Fruit fly (Drosophila melanogaster) whole organism, embryonic: Measurements from ENCODE around the gene CG14507.

Experiments
- Antp ChIP-seq: fragments of 200-800 bp; sonication (Bioruptor generic); optimal IDR thresholded peaks from 3 replicates; lab custom pipeline; 2016; ENCODE audit warnings: missing biosample characterization, missing genetic modification characterization
- Atf3 ChIP-seq: fragments of 200-800 bp; sonication (Bioruptor generic); optimal IDR thresholded peaks from 3 replicates; lab custom pipeline; 2016; ENCODE audit warnings: missing biosample characterization, missing genetic modification characterization
- Blimp-1 ChIP-seq: fragments of 200-800 bp; sonication (Bioruptor generic); optimal IDR thresholded peaks from 3 replicates; lab custom pipeline; 2018; ENCODE audit warnings: missing biosample characterization, missing genetic modification characterization, mild to moderate bottlenecking, moderate library complexity, missing genetic modification reagents
- CG11504 ChIP-seq: fragments of 200-800 bp; sonication (Bioruptor generic); optimal IDR thresholded peaks from 3 replicates; lab custom pipeline; 2019; ENCODE audit warnings: missing biosample characterization, mild to moderate bottlenecking, missing genetic modification characterization, moderate library complexity
- CG12071 ChIP-seq: fragments of 200-800 bp; sonication (Bioruptor generic); optimal IDR thresholded peaks from 3 replicates; lab custom pipeline; 2018; ENCODE audit warnings: missing biosample characterization, mild to moderate bottlenecking, missing genetic modification characterization
- CG14965 ChIP-seq: fragments of 200-800 bp; sonication (Bioruptor generic); optimal IDR thresholded peaks from 2 replicates; lab custom pipeline; 2016; ENCODE audit warnings: missing biosample characterization, missing genetic modification characterization, borderline replicate concordance
- CG1792 ChIP-seq: fragments of 200-800 bp; sonication (Bioruptor generic); optimal IDR thresholded peaks from 2 replicates; lab custom pipeline; 2016; ENCODE audit warnings: missing biosample characterization, missing genetic modification characterization
- CG18262 ChIP-seq: fragments of 200-800 bp; optimal IDR thresholded peaks from 3 replicates; lab custom pipeline; 2019; ENCODE audit warnings: missing biosample characterization, mild to moderate bottlenecking, missing genetic modification characterization, moderate library complexity
- CG18599 ChIP-seq: fragments of 200-800 bp; sonication (Bioruptor generic); optimal IDR thresholded peaks from 3 replicates; lab custom pipeline; 2017; ENCODE audit warnings: missing biosample characterization, missing genetic modification characterization, mild to moderate bottlenecking, moderate library complexity, missing genetic modification reagents
- CG18619 ChIP-seq: fragments of 200-800 bp; sonication (Bioruptor generic); optimal IDR thresholded peaks from 3 replicates; lab custom pipeline; 2017; ENCODE audit warnings: missing biosample characterization, mild to moderate bottlenecking, missing genetic modification characterization
- CG2712 ChIP-seq: fragments of 200-800 bp; optimal IDR thresholded peaks from 3 replicates; lab custom pipeline; 2019; ENCODE audit warnings: missing biosample characterization, mild to moderate bottlenecking, missing genetic modification characterization, moderate library complexity
- CG33557 ChIP-seq: fragments of 200-800 bp; sonication (Bioruptor generic); optimal IDR thresholded peaks from 2 replicates; lab custom pipeline; 2019; ENCODE audit warnings: missing biosample characterization, mild to moderate bottlenecking, missing genetic modification characterization, moderate library complexity
- CG4617 ChIP-seq: fragments of 200-800 bp; sonication (Bioruptor generic); optimal IDR thresholded peaks from 3 replicates; lab custom pipeline; 2016; ENCODE audit warnings: missing biosample characterization, missing genetic modification characterization, borderline replicate concordance
- CG6791 ChIP-seq: fragments of 200-800 bp; sonication (Bioruptor generic); IDR thresholded peaks from 3 replicates; pipeline ENCODE4 v1.3.6; 2022; ENCODE audit warnings: missing biosample characterization, missing genetic modification characterization; ENCODE audit not compliant: partially characterized antibody
- CG6854 ChIP-seq: fragments of 200-800 bp; sonication (Bioruptor generic); optimal IDR thresholded peaks from 3 replicates; lab custom pipeline; 2017; ENCODE audit warnings: missing biosample characterization, mild to moderate bottlenecking, missing genetic modification characterization
- CG7745 ChIP-seq: fragments of 200-800 bp; sonication (Bioruptor generic); optimal IDR thresholded peaks from 2 replicates; lab custom pipeline; 2018; ENCODE audit warnings: missing biosample characterization, mild to moderate bottlenecking, missing genetic modification characterization, moderate library complexity
- CG8388 ChIP-seq: fragments of 200-800 bp; sonication (Bioruptor generic); optimal IDR thresholded peaks from 2 replicates; lab custom pipeline; 2019; ENCODE audit warnings: missing biosample characterization, mild to moderate bottlenecking, missing genetic modification characterization, moderate library complexity
- CG8765 ChIP-seq: fragments of 200-800 bp; sonication (Bioruptor generic); IDR thresholded peaks from 2 replicates; pipeline ENCODE4 v1.3.6; 2022; ENCODE audit warnings: missing biosample characterization, missing genetic modification characterization
- CkIIα-i1 ChIP-seq: fragments of 200-800 bp; sonication (Bioruptor generic); IDR thresholded peaks from 2 replicates; pipeline ENCODE4 v1.3.6; 2022; ENCODE audit warnings: missing biosample characterization, missing genetic modification characterization
- D19A ChIP-seq: fragments of 200-800 bp; optimal IDR thresholded peaks from 3 replicates; lab custom pipeline; 2019; ENCODE audit warnings: missing biosample characterization, mild to moderate bottlenecking, missing genetic modification characterization, moderate library complexity
- Gsc ChIP-seq: fragments of 200-800 bp; sonication (Bioruptor generic); IDR thresholded peaks from 2 replicates; pipeline ENCODE4 v1.3.6; 2022; ENCODE audit warnings: missing biosample characterization, missing genetic modification characterization
- HLHmδ ChIP-seq: fragments of 200-800 bp; sonication (Bioruptor generic); optimal IDR thresholded peaks from 2 replicates; lab custom pipeline; 2018; ENCODE audit warnings: missing biosample characterization, mild to moderate bottlenecking, missing genetic modification characterization, moderate library complexity
- HmgD ChIP-seq: fragments of 200-800 bp; sonication (Bioruptor generic); optimal IDR thresholded peaks from 3 replicates; lab custom pipeline; 2016; ENCODE audit warnings: missing biosample characterization, missing genetic modification characterization
- Hr78 ChIP-seq, 2 experiments: fragments of 200-800 bp in 1 of 2; fragments of >200 bp in 1 of 2; sonication (Bioruptor generic) in 1 of 2; optimal IDR thresholded peaks; 2 replicates each; lab custom pipeline; 2017 to 2019; ENCODE audit warnings: missing biosample characterization in 2 of 2, missing genetic modification characterization in 2 of 2, mild to moderate bottlenecking in 1 of 2, moderate library complexity in 1 of 2
- MTF-1 ChIP-seq: fragments of 200-800 bp; sonication (Bioruptor generic); optimal IDR thresholded peaks from 2 replicates; lab custom pipeline; 2018; ENCODE audit warnings: missing biosample characterization, mild to moderate bottlenecking, missing genetic modification characterization, borderline replicate concordance
- Side ChIP-seq: fragments of 200-800 bp; sonication (Bioruptor generic); optimal IDR thresholded peaks from 2 replicates; lab custom pipeline; 2016; ENCODE audit warnings: missing biosample characterization, missing genetic modification characterization
- Stat92E ChIP-seq, 3 experiments: fragments of >200 bp in 2 of 3; fragments of 200-800 bp in 1 of 3; sonication (Bioruptor generic) in 1 of 3; optimal IDR thresholded peaks; 2 replicates each; lab custom pipeline; 2017 to 2019; ENCODE audit warnings: missing biosample characterization in 3 of 3, missing genetic modification characterization in 3 of 3, mild to moderate bottlenecking in 1 of 3, moderate library complexity in 1 of 3
- Taf1 ChIP-seq: fragments of 200-800 bp; sonication (Bioruptor generic); IDR thresholded peaks from 2 replicates; pipeline ENCODE4 v1.3.6; 2022; ENCODE audit warnings: missing biosample characterization, missing genetic modification characterization
- bigmax ChIP-seq: fragments of 200-800 bp; sonication (Bioruptor generic); optimal IDR thresholded peaks from 2 replicates; lab custom pipeline; 2018; ENCODE audit warnings: missing biosample characterization, mild to moderate bottlenecking, missing genetic modification characterization
- br ChIP-seq: fragments of >200 bp; optimal IDR thresholded peaks from 2 replicates; lab custom pipeline; 2017
- btn ChIP-seq: fragments of 200-800 bp; sonication (Bioruptor generic); optimal IDR thresholded peaks from 2 replicates; lab custom pipeline; 2016; ENCODE audit warnings: missing biosample characterization, missing genetic modification characterization
- cato ChIP-seq: fragments of 200-800 bp; sonication (Bioruptor generic); optimal IDR thresholded peaks from 2 replicates; lab custom pipeline; 2016; ENCODE audit warnings: missing biosample characterization, missing genetic modification characterization, borderline replicate concordance
- cg ChIP-seq: fragments of 200-800 bp; sonication (Bioruptor generic); optimal IDR thresholded peaks from 3 replicates; lab custom pipeline; 2019; ENCODE audit warnings: missing biosample characterization, mild to moderate bottlenecking, missing genetic modification characterization, moderate library complexity
- crc ChIP-seq: fragments of 200-800 bp; sonication (Bioruptor generic); optimal IDR thresholded peaks from 2 replicates; lab custom pipeline; 2016; ENCODE audit warnings: missing biosample characterization, missing genetic modification characterization
- crol ChIP-seq: fragments of 200-800 bp; sonication (Bioruptor generic); IDR thresholded peaks from 2 replicates; pipeline ENCODE4 v1.3.6; 2022; ENCODE audit warnings: missing biosample characterization, missing genetic modification characterization
- dysf ChIP-seq: fragments of 200-800 bp; sonication (Bioruptor generic); IDR thresholded peaks from 3 replicates; pipeline ENCODE4 v1.3.6; 2022; ENCODE audit warnings: missing biosample characterization, missing genetic modification characterization
- emc ChIP-seq: fragments of 200-800 bp; sonication (Bioruptor generic); optimal IDR thresholded peaks from 2 replicates; lab custom pipeline; 2016; ENCODE audit warnings: missing biosample characterization, missing genetic modification characterization
- gcm ChIP-seq: fragments of 200-800 bp; sonication (Bioruptor generic); optimal IDR thresholded peaks from 2 replicates; lab custom pipeline; 2019; ENCODE audit warnings: missing biosample characterization, mild to moderate bottlenecking, missing genetic modification characterization, moderate library complexity
- kni ChIP-seq: fragments of 200-800 bp; sonication (Bioruptor generic); optimal IDR thresholded peaks from 3 replicates; lab custom pipeline; 2017; ENCODE audit warnings: mild to moderate bottlenecking, missing biosample characterization, missing genetic modification reagents, missing genetic modification characterization
- lola ChIP-seq, 3 experiments: fragments of >200 bp in 2 of 3; fragments of 200-800 bp in 1 of 3; sonication (Bioruptor generic) in 1 of 3; optimal IDR thresholded peaks; 2 replicates each; lab custom pipeline; 2017 to 2019; ENCODE audit warnings: missing biosample characterization in 3 of 3, missing genetic modification characterization in 3 of 3, mild to moderate bottlenecking in 1 of 3, moderate library complexity in 1 of 3
- maf-S ChIP-seq: fragments of 200-800 bp; sonication (Bioruptor generic); optimal IDR thresholded peaks from 2 replicates; lab custom pipeline; 2016; ENCODE audit warnings: missing biosample characterization, missing genetic modification characterization
- mirr ChIP-seq: fragments of 200-800 bp; sonication (Bioruptor generic); optimal IDR thresholded peaks from 3 replicates; lab custom pipeline; 2018; ENCODE audit warnings: missing biosample characterization, mild to moderate bottlenecking, missing genetic modification characterization
- nau ChIP-seq: fragments of 200-800 bp; sonication (Bioruptor generic); optimal IDR thresholded peaks from 3 replicates; lab custom pipeline; 2017; ENCODE audit warnings: missing biosample characterization, mild to moderate bottlenecking, missing genetic modification characterization, missing genetic modification reagents
- pros ChIP-seq: fragments of 200-800 bp; sonication (Bioruptor generic); optimal IDR thresholded peaks from 3 replicates; lab custom pipeline; 2019; ENCODE audit warnings: missing biosample characterization, mild to moderate bottlenecking, missing genetic modification characterization, moderate library complexity
- repo ChIP-seq: fragments of 200-800 bp; sonication (Bioruptor generic); optimal IDR thresholded peaks from 2 replicates; lab custom pipeline; 2016; ENCODE audit warnings: missing biosample characterization, missing genetic modification characterization
- sd ChIP-seq: fragments of 200-800 bp; sonication (Bioruptor generic); optimal IDR thresholded peaks from 3 replicates; lab custom pipeline; 2018; ENCODE audit warnings: missing biosample characterization, mild to moderate bottlenecking, missing genetic modification characterization, moderate library complexity
- twi ChIP-seq: fragments of 200-800 bp; optimal IDR thresholded peaks from 2 replicates; lab custom pipeline; 2019; ENCODE audit warnings: missing biosample characterization, mild to moderate bottlenecking, missing genetic modification characterization, moderate library complexity
- zf30C ChIP-seq: fragments of 200-800 bp; sonication (Bioruptor generic); optimal IDR thresholded peaks from 3 replicates; lab custom pipeline; 2018; ENCODE audit warnings: missing biosample characterization, mild to moderate bottlenecking, missing genetic modification characterization

The CG14507 gene

DNA sequence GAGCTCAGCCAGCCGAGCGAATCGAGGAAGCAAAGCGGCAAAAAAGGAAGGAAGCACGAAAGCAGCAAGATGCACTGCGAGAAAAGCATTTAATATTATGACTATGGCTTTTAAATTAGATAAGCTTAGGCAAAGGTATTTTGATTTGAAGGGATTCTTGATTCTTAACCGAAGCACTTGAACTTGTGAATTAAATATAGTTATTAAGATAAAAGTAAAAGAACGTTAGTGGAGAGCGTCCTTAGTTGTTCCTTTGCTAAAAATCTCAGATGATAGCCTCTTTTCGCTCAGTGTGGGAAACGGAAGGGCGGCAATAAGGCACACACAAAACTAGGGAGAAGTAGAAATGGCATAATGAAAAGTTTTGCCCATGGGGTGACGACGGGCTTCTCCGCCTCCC is 41.7 kb upstream of the CG14507 start (continued):
- TF ChIP-seq zf30C (GFP tag; lab: Kevin White, UChicago) (peak; percentile 24), crc (GFP tag; lab: Kevin White, UChicago) (no peak), dysf (GFP tag; lab: Robert Waterston, UW) (no peak), emc (GFP tag; lab: Kevin White, UChicago) (no peak), Taf1 (GFP tag; lab: Robert Waterston, UW) (no peak), br (lab: Kevin White, UChicago) (no peak), CG33557 (GFP tag; lab: Kevin White, UChicago) (peak; percentile 6), mirr (GFP tag; lab: Kevin White, UChicago) (no peak), Atf3 (no peak), CkIIα-i1 (GFP tag; lab: Robert Waterston, UW) (no peak), lola (GFP tag; optimal IDR thresholded peaks at IDR 0.05; lab: Kevin White, UChicago) (peak in 1 of 3 experiments; percentile 48), maf-S (GFP tag; lab: Kevin White, UChicago) (no peak), CG4617 (GFP tag; lab: Kevin White, UChicago) (no peak), CG18262 (tag; lab: Kevin White, UChicago) (peak; percentile 42), CG8765 (GFP tag; lab: Robert Waterston, UW) (peak; percentile 32; the same call in 1 of the 2 replicates), nau (GFP tag; lab: Kevin White, UChicago) (no peak), CG11504 (peak; percentile 18), CG18599 (GFP tag; lab: Kevin White, UChicago) (no peak), HmgD (GFP tag; lab: Kevin White, UChicago) (no peak), CG18619 (GFP tag; lab: Kevin White, UChicago) (no peak), CG12071 (GFP tag; lab: Kevin White, UChicago) (no peak), MTF-1 (GFP tag; lab: Kevin White, UChicago) (no peak), Side (GFP tag; lab: Kevin White, UChicago) (no peak), gcm (GFP tag; lab: Kevin White, UChicago) (no peak), CG2712 (tag; lab: Kevin White, UChicago) (peak; percentile 39), CG14965 (GFP tag; lab: Kevin White, UChicago) (no peak)

- no peak for TF ChIP-seq crc (GFP tag; lab: Kevin White, UChicago)
- TF ChIP-seq cg = peak; percentile 51
- TF ChIP-seq gcm (GFP tag; lab: Kevin White, UChicago) = peak; percentile 48
- peak; percentile 8 for TF ChIP-seq bigmax (GFP tag; lab: Kevin White, UChicago)
- peak; percentile 91 for TF ChIP-seq crol (GFP tag; lab: Robert Waterston, UW)
- peak; percentile 12 for TF ChIP-seq CG33557 (GFP tag; lab: Kevin White, UChicago)
- TF ChIP-seq Stat92E (GFP tag; optimal IDR thresholded peaks at IDR 0.05; lab: Kevin White, UChicago) = peak in 1 of 3 experiments; percentile 79
- TF ChIP-seq CG7745 (tag; lab: Kevin White, UChicago) = peak; percentile 37
- TF ChIP-seq CG6854 = no peak
- TF ChIP-seq Gsc (GFP tag; lab: Robert Waterston, UW) = no peak
- TF ChIP-seq twi (tag; lab: Kevin White, UChicago) = peak; percentile 48
- no peak for TF ChIP-seq CG6791 (GFP tag; lab: Robert Waterston, UW)
- TF ChIP-seq Antp (GFP tag; lab: Kevin White, UChicago) = no peak
- TF ChIP-seq kni (GFP tag; lab: Kevin White, UChicago) = peak; percentile 79
- TF ChIP-seq btn = no peak
- TF ChIP-seq CG8388 (GFP tag; lab: Kevin White, UChicago) = no peak
- peak; percentile 6 for TF ChIP-seq D19A (tag; lab: Kevin White, UChicago)
- peak; percentile 43 for TF ChIP-seq Blimp-1 (GFP tag; lab: Kevin White, UChicago)
- no peak for TF ChIP-seq cato (GFP tag; lab: Kevin White, UChicago)
- TF ChIP-seq CG1792 (GFP tag; lab: Kevin White, UChicago) = no peak
- peak; percentile 82 for TF ChIP-seq HLHmδ (GFP tag; lab: Kevin White, UChicago)
- TF ChIP-seq repo = no peak
- TF ChIP-seq sd (tag; lab: Kevin White, UChicago) = peak; percentile 7
- TF ChIP-seq Hr78 (GFP tag; optimal IDR thresholded peaks at IDR 0.05; lab: Kevin White, UChicago) = peak in 1 of 2 experiments; percentile 37
- TF ChIP-seq pros (GFP tag; lab: Kevin White, UChicago) = peak; percentile 87
Measured at dm6 chr3R:29268062-29268461, 40.5 kb upstream of the CG14507 start.
